Worm (Caenorhabditis elegans): ENCODE measurements around the gene F32D8.15.

The F32D8.15 gene

ce11 chrV:10873190-10873589, 30.7 kb upstream of the F32D8.15 start:
- TF ChIP-seq che-1 (tag; optimal IDR thresholded peaks at IDR 0.05) = no peak
- no peak for TF ChIP-seq unc-42 (tag; optimal IDR thresholded peaks at IDR 0.05)
- TF ChIP-seq Y22D7AL.16 (tag; optimal IDR thresholded peaks at IDR 0.05) = no peak
- no peak for TF ChIP-seq unc-55 (GFP tag; optimal IDR thresholded peaks at IDR 0.05)
- no peak for TF ChIP-seq pax-1 (tag; optimal IDR thresholded peaks at IDR 0.05)

- TF ChIP-seq unc-42 (tag; optimal IDR thresholded peaks at IDR 0.05) = peak; percentile 90
- no peak for TF ChIP-seq mec-3 (tag; optimal IDR thresholded peaks at IDR 0.05; ENCODE audit: borderline replicate concordance)
Observed at ce11 chrV:10874938-10875599, 28.8 kb upstream of the F32D8.15 start.

- TF ChIP-seq ceh-2 (tag; optimal IDR thresholded peaks at IDR 0.05) (no peak), ceh-34 (tag; optimal IDR thresholded peaks at IDR 0.05) (no peak)
Observed at ce11 chrV:10876512-10876911, 27.3 kb upstream of the F32D8.15 start.

ce11 chrV:10877808-10878600, 25.8 kb upstream of the F32D8.15 start:
- TF ChIP-seq elt-2 (tag; optimal IDR thresholded peaks at IDR 0.05) (peak; percentile 76), sox-4 (tag; optimal IDR thresholded peaks at IDR 0.05) (no peak), ceh-19 (GFP tag; optimal IDR thresholded peaks at IDR 0.05) (no peak), unc-42 (tag; optimal IDR thresholded peaks at IDR 0.05) (no peak), tbx-7 (tag; optimal IDR thresholded peaks at IDR 0.05) (no peak)

- TF ChIP-seq ceh-31 (tag; optimal IDR thresholded peaks at IDR 0.05) (peak; percentile 26), ceh-19 (GFP tag; optimal IDR thresholded peaks at IDR 0.05) (no peak), unc-42 (tag; optimal IDR thresholded peaks at IDR 0.05) (peak; percentile 85)
Observed at ce11 chrV:10880138-10880882, 23.5 kb upstream of the F32D8.15 start, which contains the start of gene F32D8.1. Gene F32D8.1 (plus strand): TSS chrV:10880832.

ce11 chrV:10883478-10883877, 20.4 kb upstream of the F32D8.15 start, which contains the start of gene F32D8.2:
Gene F32D8.2 (plus strand): TSS chrV:10883778.
- TF ChIP-seq tbx-7 (tag; optimal IDR thresholded peaks at IDR 0.05) = no peak
- TF ChIP-seq pat-9 (tag; optimal IDR thresholded peaks at IDR 0.05) = no peak
- no peak for TF ChIP-seq ceh-19 (GFP tag; optimal IDR thresholded peaks at IDR 0.05)
- no peak for TF ChIP-seq hlh-15 (tag; optimal IDR thresholded peaks at IDR 0.05)
- TF ChIP-seq ceh-6 (GFP tag; optimal IDR thresholded peaks at IDR 0.05) = no peak
- no peak for TF ChIP-seq mec-3 (tag; optimal IDR thresholded peaks at IDR 0.05; ENCODE audit: borderline replicate concordance)
- TF ChIP-seq ztf-16 (tag; optimal IDR thresholded peaks at IDR 0.05) = no peak
- TF ChIP-seq lin-11 (tag; optimal IDR thresholded peaks at IDR 0.05) = no peak
- TF ChIP-seq K09A11.1 (tag; optimal IDR thresholded peaks at IDR 0.05; ENCODE audit: insufficient read depth) = no peak
- TF ChIP-seq hlh-8 (tag; optimal IDR thresholded peaks at IDR 0.05) = no peak
- TF ChIP-seq hlh-13 (GFP tag; optimal IDR thresholded peaks at IDR 0.05) = no peak

- no peak for TF ChIP-seq hlh-30 (tag; optimal IDR thresholded peaks at IDR 0.05; ENCODE audit: insufficient read depth)
- TF ChIP-seq ama-1 (optimal IDR thresholded peaks at IDR 0.05) = no peak
- no peak for TF ChIP-seq ref-2 (tag; optimal IDR thresholded peaks at IDR 0.05)
- no peak for TF ChIP-seq pag-3 (tag; optimal IDR thresholded peaks at IDR 0.05; ENCODE audit: borderline replicate concordance)
- TF ChIP-seq eyg-1 (tag; optimal IDR thresholded peaks at IDR 0.05) = no peak
- TF ChIP-seq zip-5 (tag; optimal IDR thresholded peaks at IDR 0.05) = no peak
- no peak for TF ChIP-seq ceh-6 (GFP tag; optimal IDR thresholded peaks at IDR 0.05)
Observed at ce11 chrV:10886405-10886887, 17.4 kb upstream of the F32D8.15 start, which contains the start of gene F32D8.3. Gene F32D8.3 (plus strand): TSS chrV:10886837.

Measured in whole organism, late embryonic.